Fruit fly (Drosophila melanogaster): ENCODE measurements around the gene Crk.

The Crk gene

dm6 chr4:225824-226223 lies 15.8 kb downstream of the Crk start:
- TF ChIP-seq h (GFP tag; optimal IDR thresholded peaks at IDR 0.05) (no peak), GATAd (GFP tag; optimal IDR thresholded peaks at IDR 0.05) (no peak), ey (GFP tag; optimal IDR thresholded peaks at IDR 0.05) (no peak), rgr (GFP tag; optimal IDR thresholded peaks at IDR 0.05) (no peak), Hnf4 (GFP tag; optimal IDR thresholded peaks at IDR 0.05) (peak; percentile 16), br (GFP tag; optimal IDR thresholded peaks at IDR 0.05) (no peak), lola (GFP tag; optimal IDR thresholded peaks at IDR 0.05) (no peak), dl (GFP tag; optimal IDR thresholded peaks at IDR 0.05; ENCODE audit: insufficient read depth in 1 of 2, partially characterized antibody in 2 of 2) (no peak), Dfd (GFP tag; optimal IDR thresholded peaks at IDR 0.05) (no peak)

- TF ChIP-seq Myc (optimal IDR thresholded peaks at IDR 0.05) = no peak
- no peak for TF ChIP-seq Dif (GFP tag; optimal IDR thresholded peaks at IDR 0.05; ENCODE audit: partially characterized antibody)
- no peak for TF ChIP-seq pan (optimal IDR thresholded peaks at IDR 0.05)
- no peak for TF ChIP-seq psq (GFP tag; optimal IDR thresholded peaks at IDR 0.05)
- no peak for TF ChIP-seq foxo (GFP tag; optimal IDR thresholded peaks at IDR 0.05)
- TF ChIP-seq Hnf4 (GFP tag; optimal IDR thresholded peaks at IDR 0.05) = no peak
- no peak for TF ChIP-seq CG9705 (GFP tag; optimal IDR thresholded peaks at IDR 0.05)
- TF ChIP-seq brk (GFP tag; optimal IDR thresholded peaks at IDR 0.05) = no peak
- TF ChIP-seq sv (GFP tag; optimal IDR thresholded peaks at IDR 0.05) = no peak
- no peak for TF ChIP-seq dsf (GFP tag; optimal IDR thresholded peaks at IDR 0.05; ENCODE audit: borderline replicate concordance)
- no peak for TF ChIP-seq usp (GFP tag; optimal IDR thresholded peaks at IDR 0.05)
- no peak for TF ChIP-seq Hr78 (GFP tag; optimal IDR thresholded peaks at IDR 0.05)
- TF ChIP-seq h (GFP tag; optimal IDR thresholded peaks at IDR 0.05) = no peak
- no peak for TF ChIP-seq Abd-B (GFP tag; optimal IDR thresholded peaks at IDR 0.05)
- TF ChIP-seq Vsx2 (GFP tag; optimal IDR thresholded peaks at IDR 0.05; ENCODE audit: partially characterized antibody) = no peak
- no peak for TF ChIP-seq rgr (GFP tag; optimal IDR thresholded peaks at IDR 0.05)
- no peak for TF ChIP-seq CrebA (GFP tag; optimal IDR thresholded peaks at IDR 0.05; ENCODE audit: borderline replicate concordance)
Measured at dm6 chr4:226751-227150, 16.7 kb downstream of the Crk start.

dm6 chr4:227648-228047 lies 17.6 kb downstream of the Crk start, which contains the start of the genes CG31999 and yellow-h:
TSS of gene CG31999 (minus strand) at chr4:227748.
TSS of gene yellow-h (plus strand) at chr4:227922.
- no peak for TF ChIP-seq Vsx2 (GFP tag; optimal IDR thresholded peaks at IDR 0.05; ENCODE audit: partially characterized antibody)
- no peak for TF ChIP-seq jim (GFP tag; optimal IDR thresholded peaks at IDR 0.05)
- no peak for TF ChIP-seq N (GFP tag; optimal IDR thresholded peaks at IDR 0.05)
- TF ChIP-seq pan (optimal IDR thresholded peaks at IDR 0.05) = peak; percentile 23
- TF ChIP-seq sv (GFP tag; optimal IDR thresholded peaks at IDR 0.05) = no peak
- TF ChIP-seq dmrt93B (GFP tag; optimal IDR thresholded peaks at IDR 0.05) = no peak
- TF ChIP-seq Dfd (GFP tag; optimal IDR thresholded peaks at IDR 0.05) = no peak

dm6 chr4:230430-230829 lies 20.4 kb downstream of the Crk start, which contains the start of gene CG1674:
TSS of gene CG1674 (plus strand) at chr4:230730.
- no peak for TF ChIP-seq CG32264 (GFP tag; optimal IDR thresholded peaks at IDR 0.05)
- TF ChIP-seq Abd-B (GFP tag; optimal IDR thresholded peaks at IDR 0.05) = no peak
- no peak for TF ChIP-seq Hr78 (GFP tag; optimal IDR thresholded peaks at IDR 0.05)

dm6 chr4:231185-231584 lies 21.2 kb downstream of the Crk start:
- TF ChIP-seq usp (GFP tag; optimal IDR thresholded peaks at IDR 0.05) = no peak
- no peak for TF ChIP-seq brk (GFP tag; optimal IDR thresholded peaks at IDR 0.05)
- no peak for TF ChIP-seq dsf (GFP tag; optimal IDR thresholded peaks at IDR 0.05; ENCODE audit: borderline replicate concordance)
- TF ChIP-seq Hr83 (GFP tag; optimal IDR thresholded peaks at IDR 0.05; ENCODE audit: poor library complexity, severe bottlenecking) = no peak
- no peak for TF ChIP-seq CG9705 (GFP tag; optimal IDR thresholded peaks at IDR 0.05)
- no peak for TF ChIP-seq Hr78 (GFP tag; optimal IDR thresholded peaks at IDR 0.05)
- TF ChIP-seq pan (optimal IDR thresholded peaks at IDR 0.05) = no peak
- TF ChIP-seq psq (GFP tag; optimal IDR thresholded peaks at IDR 0.05) = no peak
- no peak for TF ChIP-seq CrebA (GFP tag; optimal IDR thresholded peaks at IDR 0.05; ENCODE audit: borderline replicate concordance)
- no peak for TF ChIP-seq Dfd (GFP tag; optimal IDR thresholded peaks at IDR 0.05)
- no peak for TF ChIP-seq Myc (optimal IDR thresholded peaks at IDR 0.05)
- no peak for TF ChIP-seq ey (GFP tag; optimal IDR thresholded peaks at IDR 0.05)
- no peak for TF ChIP-seq tai (GFP tag; optimal IDR thresholded peaks at IDR 0.05)
- no peak for TF ChIP-seq fru (GFP tag; optimal IDR thresholded peaks at IDR 0.05)
- TF ChIP-seq h (GFP tag; optimal IDR thresholded peaks at IDR 0.05) = no peak
- TF ChIP-seq Vsx2 (GFP tag; optimal IDR thresholded peaks at IDR 0.05; ENCODE audit: partially characterized antibody) = no peak
- TF ChIP-seq OdsH (GFP tag; optimal IDR thresholded peaks at IDR 0.05) = no peak
- TF ChIP-seq Mio (GFP tag; optimal IDR thresholded peaks at IDR 0.05) = no peak
